Worm (Caenorhabditis elegans): Measurements from ENCODE around the gene Y37D8A.16.

The Y37D8A.16 gene

ce11 chrIII:12874606-12875066, 43.8 kb downstream of the Y37D8A.16 start, which contains the start of the genes mrg-1 and spcs-2 (continued):
- TF ChIP-seq him-1 (tag; optimal IDR thresholded peaks at IDR 0.05) (peak; percentile 38), B0019.2 (GFP tag; conservative IDR thresholded peaks at IDR 0.05) (peak; percentile 62), Y56A3A.18 (GFP tag; IDR thresholded peaks at IDR 0.05) (no peak), ceh-91 (GFP tag; IDR thresholded peaks at IDR 0.05) (peak; percentile 78), F49E8.2 (tag; optimal IDR thresholded peaks at IDR 0.05; ENCODE audit: insufficient read depth) (peak; percentile 89), F55B11.4 (tag; optimal IDR thresholded peaks at IDR 0.05; ENCODE audit: borderline replicate concordance, insufficient read depth) (no peak), fkh-3 (tag; optimal IDR thresholded peaks at IDR 0.05) (no peak), madf-3 (GFP tag; IDR thresholded peaks at IDR 0.05) (peak; percentile 89)

- peak; percentile 52 for TF ChIP-seq efl-1 (GFP tag; optimal IDR thresholded peaks at IDR 0.05)
- no peak for TF ChIP-seq ceh-58 (GFP tag; IDR thresholded peaks at IDR 0.05)
- no peak for TF ChIP-seq ceh-91 (GFP tag; IDR thresholded peaks at IDR 0.05)
- TF ChIP-seq D2030.7 (GFP tag; IDR thresholded peaks at IDR 0.05), result 0 out of 2 replicates have a peak, but pooled peaks have one; percentile 7
Observed at ce11 chrIII:12870060-12870696, 48.3 kb downstream of the Y37D8A.16 start, which contains the start of gene Y37D8A.6. Gene Y37D8A.6 (minus strand): TSS chrIII:12870297.
